Worm (Caenorhabditis elegans) whole organism, L2 larva: ENCODE measurements around the gene T24D5.2.

Source experiments
- R02D3.7 ChIP-seq: fragments of 150-350 bp; optimal IDR thresholded peaks from 2 replicates; lab custom pipeline; 2014; ENCODE audit warnings: missing biosample characterization, missing genetic modification characterization
- alr-1 ChIP-seq: fragments of 150-350 bp; optimal IDR thresholded peaks from 2 replicates; lab custom pipeline; 2014; ENCODE audit warnings: missing biosample characterization, missing genetic modification characterization
- aly-2 ChIP-seq: fragments of 150-350 bp; optimal IDR thresholded peaks from 2 replicates; lab custom pipeline; 2014; ENCODE audit warnings: missing biosample characterization, missing genetic modification characterization
- ceh-16 ChIP-seq: fragments of 150-350 bp; optimal IDR thresholded peaks from 2 replicates; lab custom pipeline; 2014; ENCODE audit warnings: missing biosample characterization, missing genetic modification characterization
- egl-27 ChIP-seq: sonication (generic microtip); optimal IDR thresholded peaks from 3 replicates; lab custom pipeline; 2017; ENCODE audit warnings: missing biosample characterization, missing genetic modification reagents, missing genetic modification characterization
- lin-11 ChIP-seq: fragments of 150-350 bp; sonication (generic microtip); optimal IDR thresholded peaks from 2 replicates; lab custom pipeline; 2014; ENCODE audit warnings: missing biosample characterization, missing genetic modification characterization, inconsistent platforms, mixed read lengths
- nhr-12 ChIP-seq: fragments of 150-350 bp; optimal IDR thresholded peaks from 2 replicates; lab custom pipeline; 2014; ENCODE audit warnings: missing biosample characterization, missing genetic modification characterization
- nhr-237 ChIP-seq: fragments of 150-350 bp; optimal IDR thresholded peaks from 2 replicates; lab custom pipeline; 2014; ENCODE audit warnings: missing biosample characterization, missing genetic modification characterization
- skn-1 ChIP-seq: sonication (generic microtip); optimal IDR thresholded peaks from 2 replicates; lab custom pipeline; 2017; ENCODE audit warnings: missing biosample characterization, missing genetic modification characterization
- unc-62 ChIP-seq: fragments of 150-350 bp; optimal IDR thresholded peaks from 2 replicates; lab custom pipeline; 2014; ENCODE audit warnings: missing biosample characterization, missing genetic modification reagents, missing genetic modification characterization
- zag-1 ChIP-seq: fragments of 150-350 bp; optimal IDR thresholded peaks from 2 replicates; lab custom pipeline; 2014; ENCODE audit warnings: missing biosample characterization, missing genetic modification characterization

ce11 chrX:12563589-12563988 lies 22.7 kb downstream of the T24D5.2 start:
- peak; percentile 18 for TF ChIP-seq zag-1 (tag; lab: Kevin White, UChicago)
- no peak for TF ChIP-seq skn-1 (tag; lab: Kevin White, UChicago)
- peak; percentile 44 for TF ChIP-seq lin-11 (tag; lab: Kevin White, UChicago)
- peak; percentile 66 for TF ChIP-seq egl-27 (tag; lab: Kevin White, UChicago)
- TF ChIP-seq nhr-237 = no peak
- TF ChIP-seq unc-62 (GFP tag; lab: Kevin White, UChicago) = no peak
- TF ChIP-seq nhr-12 (tag; lab: Kevin White, UChicago) = peak; percentile 16
- no peak for TF ChIP-seq alr-1 (tag; lab: Kevin White, UChicago)
- no peak for TF ChIP-seq ceh-16
- TF ChIP-seq aly-2 = no peak
- TF ChIP-seq R02D3.7 (tag; lab: Kevin White, UChicago) = no peak
